Fruit fly (Drosophila melanogaster) whole organism, embryonic: ENCODE results near the gene b6.
A peak's percentile ranks its signal among the peaks of the same experiment; 100 is the strongest.

Experiments
- Awh ChIP-seq: fragments of 200-800 bp; sonication (Bioruptor generic); IDR thresholded peaks from 2 replicates; pipeline ENCODE4, ENCODE4 v1.3.6; 2022; ENCODE audit warnings: missing biosample characterization, missing genetic modification characterization
- CG11085 ChIP-seq: fragments of 200-800 bp; sonication (Bioruptor generic); IDR thresholded peaks from 2 replicates; pipeline ENCODE4 v1.3.6; 2022; ENCODE audit warnings: missing biosample characterization, missing genetic modification characterization
- CG12219 ChIP-seq: fragments of 200-800 bp; sonication (Bioruptor generic); optimal IDR thresholded peaks from 3 replicates; lab custom pipeline; 2018; ENCODE audit warnings: missing biosample characterization, mild to moderate bottlenecking, missing genetic modification characterization
- CG12769 ChIP-seq: fragments of 200-800 bp; sonication (Bioruptor generic); optimal IDR thresholded peaks from 2 replicates; lab custom pipeline; 2019; ENCODE audit warnings: missing biosample characterization, mild to moderate bottlenecking, missing genetic modification characterization, moderate library complexity
- CG1603 ChIP-seq: fragments of 200-800 bp; sonication (Bioruptor generic); optimal IDR thresholded peaks from 2 replicates; lab custom pipeline; 2019; ENCODE audit warnings: missing biosample characterization, mild to moderate bottlenecking, missing genetic modification characterization, moderate library complexity
- CG1647 ChIP-seq: fragments of 200-800 bp; sonication (Bioruptor generic); optimal IDR thresholded peaks from 3 replicates; lab custom pipeline; 2016; ENCODE audit warnings: missing biosample characterization, missing genetic modification characterization
- CG16863 ChIP-seq: fragments of 200-800 bp; sonication (Bioruptor generic); optimal IDR thresholded peaks from 3 replicates; lab custom pipeline; 2016; ENCODE audit warnings: missing biosample characterization, missing genetic modification characterization
- CG17359 ChIP-seq: fragments of 200-800 bp; sonication (Bioruptor generic); optimal IDR thresholded peaks from 3 replicates; lab custom pipeline; 2018; ENCODE audit warnings: missing biosample characterization, mild to moderate bottlenecking, missing genetic modification characterization, moderate library complexity
- CG17385 ChIP-seq: fragments of 200-800 bp; sonication (Bioruptor generic); optimal IDR thresholded peaks from 3 replicates; lab custom pipeline; 2018; ENCODE audit warnings: missing biosample characterization, mild to moderate bottlenecking, missing genetic modification characterization
- CG17612 ChIP-seq: fragments of 200-800 bp; sonication (Bioruptor generic); IDR thresholded peaks from 2 replicates; pipeline ENCODE4 v1.3.6; 2022; ENCODE audit warnings: missing biosample characterization, missing genetic modification characterization
- CG18262 ChIP-seq: fragments of 200-800 bp; optimal IDR thresholded peaks from 3 replicates; lab custom pipeline; 2019; ENCODE audit warnings: missing biosample characterization, mild to moderate bottlenecking, missing genetic modification characterization, moderate library complexity
- CG18764 ChIP-seq: fragments of 200-800 bp; sonication (Bioruptor generic); optimal IDR thresholded peaks from 3 replicates; lab custom pipeline; 2016; ENCODE audit warnings: missing biosample characterization, missing genetic modification characterization
- CG30020 ChIP-seq: fragments of 200-800 bp; optimal IDR thresholded peaks from 2 replicates; lab custom pipeline; 2019; ENCODE audit warnings: missing biosample characterization, mild to moderate bottlenecking, missing genetic modification characterization, moderate library complexity
- CG31224 ChIP-seq: fragments of 200-800 bp; sonication (Bioruptor generic); IDR thresholded peaks from 2 replicates; pipeline ENCODE4 v1.3.6; 2022; ENCODE audit warnings: missing biosample characterization, missing genetic modification characterization
- CG31388 ChIP-seq: fragments of 200-800 bp; sonication (Bioruptor generic); optimal IDR thresholded peaks from 2 replicates; lab custom pipeline; 2016; ENCODE audit warnings: missing biosample characterization, missing genetic modification characterization
- CG34422 ChIP-seq: fragments of 200-800 bp; sonication (Bioruptor generic); IDR thresholded peaks from 3 replicates; pipeline ENCODE4 v1.3.6; 2022; ENCODE audit warnings: missing biosample characterization, missing genetic modification characterization
- CG3995 ChIP-seq: fragments of 200-800 bp; sonication (Bioruptor generic); optimal IDR thresholded peaks from 3 replicates; lab custom pipeline; 2016; ENCODE audit warnings: missing biosample characterization, missing genetic modification characterization
- CG5245 ChIP-seq: fragments of 200-800 bp; sonication (Bioruptor generic); optimal IDR thresholded peaks from 3 replicates; lab custom pipeline; 2016; ENCODE audit warnings: missing biosample characterization, missing genetic modification characterization
- CG6689 ChIP-seq: fragments of 200-800 bp; sonication (Bioruptor generic); IDR thresholded peaks from 2 replicates; pipeline ENCODE4 v1.3.6; 2022; ENCODE audit warnings: missing biosample characterization, missing genetic modification characterization
- CG8924 ChIP-seq: fragments of 200-800 bp; optimal IDR thresholded peaks from 3 replicates; lab custom pipeline; 2019; ENCODE audit warnings: missing biosample characterization, mild to moderate bottlenecking, missing genetic modification characterization, moderate library complexity
- CG9437 ChIP-seq: fragments of 200-800 bp; sonication (Bioruptor generic); optimal IDR thresholded peaks from 2 replicates; lab custom pipeline; 2018; ENCODE audit warnings: missing biosample characterization, mild to moderate bottlenecking, missing genetic modification characterization
- Camta ChIP-seq: fragments of 200-800 bp; sonication (Bioruptor generic); optimal IDR thresholded peaks from 2 replicates; lab custom pipeline; 2016; ENCODE audit warnings: missing biosample characterization, missing genetic modification characterization
- Dp ChIP-seq: fragments of 200-800 bp; sonication (Bioruptor generic); optimal IDR thresholded peaks from 2 replicates; lab custom pipeline; 2018; ENCODE audit warnings: missing biosample characterization, mild to moderate bottlenecking, missing genetic modification characterization, moderate library complexity
- GATAe ChIP-seq: fragments of 200-800 bp; sonication (Bioruptor generic); conservative IDR thresholded peaks from 2 replicates; pipeline ENCODE4 v1.3.6; 2022; ENCODE audit warnings: missing biosample characterization, missing genetic modification characterization
- H15 ChIP-seq: fragments of 200-800 bp; sonication (Bioruptor generic); IDR thresholded peaks from 3 replicates; pipeline ENCODE4 v1.3.6; 2022; ENCODE audit warnings: missing biosample characterization, missing genetic modification characterization
- Hey ChIP-seq: fragments of 200-800 bp; sonication (Bioruptor generic); optimal IDR thresholded peaks from 3 replicates; lab custom pipeline; 2018; ENCODE audit warnings: missing biosample characterization, mild to moderate bottlenecking, missing genetic modification characterization
- Jarid2 ChIP-seq: fragments of 200-800 bp; sonication (Bioruptor generic); optimal IDR thresholded peaks from 3 replicates; lab custom pipeline; 2017; ENCODE audit warnings: mild to moderate bottlenecking, missing biosample characterization, missing genetic modification reagents, missing genetic modification characterization
- Myb ChIP-seq: fragments of 200-800 bp; sonication (Bioruptor generic); optimal IDR thresholded peaks from 2 replicates; lab custom pipeline; 2016; ENCODE audit warnings: missing biosample characterization, missing genetic modification characterization
- NC2α ChIP-seq: fragments of 200-800 bp; sonication (Bioruptor generic); optimal IDR thresholded peaks from 2 replicates; lab custom pipeline; 2016; ENCODE audit warnings: missing biosample characterization, missing genetic modification characterization
- NFAT ChIP-seq: fragments of 200-800 bp; sonication (Bioruptor generic); IDR thresholded peaks from 2 replicates; pipeline ENCODE4 v1.3.6; 2022; ENCODE audit warnings: missing biosample characterization, missing genetic modification characterization
- TFAM ChIP-seq: fragments of 200-800 bp; sonication (Bioruptor generic); optimal IDR thresholded peaks from 2 replicates; lab custom pipeline; 2017; ENCODE audit warnings: missing biosample characterization, missing genetic modification characterization, inconsistent platforms
- Usf ChIP-seq: fragments of 200-800 bp; sonication (Bioruptor generic); optimal IDR thresholded peaks from 2 replicates; lab custom pipeline; 2017; ENCODE audit warnings: missing genotype, missing biosample characterization, missing genetic modification characterization
- aop ChIP-seq: fragments of 200-800 bp; sonication (Bioruptor generic); IDR thresholded peaks from 2 replicates; pipeline ENCODE4 v1.3.6; 2022; ENCODE audit warnings: missing biosample characterization, missing genetic modification characterization
- ara ChIP-seq: fragments of 200-800 bp; sonication (Bioruptor generic); IDR thresholded peaks from 2 replicates; pipeline ENCODE4 v1.3.6; 2022; ENCODE audit warnings: missing biosample characterization, missing genetic modification characterization
- bbx ChIP-seq: fragments of 200-800 bp; sonication (Bioruptor generic); IDR thresholded peaks from 2 replicates; pipeline ENCODE4 v1.3.6; 2022; ENCODE audit warnings: missing biosample characterization, missing genetic modification characterization; ENCODE audit not compliant: partially characterized antibody
- bowl ChIP-seq: fragments of 200-800 bp; sonication (Bioruptor generic); IDR thresholded peaks from 2 replicates; pipeline ENCODE4 v1.3.6; 2022; ENCODE audit warnings: missing biosample characterization, missing genetic modification characterization
- chn ChIP-seq: fragments of 200-800 bp; sonication (Bioruptor generic); optimal IDR thresholded peaks from 2 replicates; lab custom pipeline; 2016; ENCODE audit warnings: missing biosample characterization, missing genetic modification characterization
- da ChIP-seq: fragments of 200-800 bp; sonication (Bioruptor generic); optimal IDR thresholded peaks from 2 replicates; lab custom pipeline; 2016; ENCODE audit warnings: missing biosample characterization, missing genetic modification characterization
- dan ChIP-seq: fragments of 200-800 bp; sonication (Bioruptor generic); IDR thresholded peaks from 2 replicates; pipeline ENCODE4 v1.3.6; 2022; ENCODE audit warnings: missing biosample characterization, missing genetic modification characterization
- dmrt99B ChIP-seq: fragments of 200-800 bp; sonication (Bioruptor generic); optimal IDR thresholded peaks from 2 replicates; lab custom pipeline; 2018; ENCODE audit warnings: missing biosample characterization, mild to moderate bottlenecking, missing genetic modification characterization, moderate library complexity
- emc ChIP-seq: fragments of 200-800 bp; sonication (Bioruptor generic); optimal IDR thresholded peaks from 2 replicates; lab custom pipeline; 2016; ENCODE audit warnings: missing biosample characterization, missing genetic modification characterization
- ems ChIP-seq: fragments of 200-800 bp; sonication (Bioruptor generic); optimal IDR thresholded peaks from 3 replicates; lab custom pipeline; 2016; ENCODE audit warnings: missing biosample characterization, missing genetic modification characterization
- eve ChIP-seq, 2 experiments: fragments of >200 bp; optimal IDR thresholded peaks; 2 replicates each; lab custom pipeline; 2017; ENCODE audit warnings: missing biosample characterization in 2 of 2, missing genetic modification characterization in 2 of 2
- mld ChIP-seq: fragments of 200-800 bp; sonication (Bioruptor generic); IDR thresholded peaks from 3 replicates; pipeline ENCODE4 v1.3.6; 2022; ENCODE audit warnings: missing biosample characterization, missing genetic modification characterization; ENCODE audit not compliant: partially characterized antibody
- pita ChIP-seq: fragments of 200-800 bp; sonication (Bioruptor generic); optimal IDR thresholded peaks from 2 replicates; lab custom pipeline; 2017; ENCODE audit warnings: missing biosample characterization, mild to moderate bottlenecking, missing genetic modification characterization
- seq ChIP-seq: fragments of 200-800 bp; sonication (Bioruptor generic); IDR thresholded peaks from 2 replicates; pipeline ENCODE4 v1.3.6; 2022; ENCODE audit warnings: missing biosample characterization, missing genetic modification characterization
- slbo ChIP-seq: fragments of 200-800 bp; sonication (Bioruptor generic); IDR thresholded peaks from 2 replicates; pipeline ENCODE4 v1.3.6; 2022; ENCODE audit warnings: missing biosample characterization, missing genetic modification characterization
- slou ChIP-seq: fragments of 200-800 bp; sonication (Bioruptor generic); optimal IDR thresholded peaks from 3 replicates; lab custom pipeline; 2016; ENCODE audit warnings: missing biosample characterization, missing genetic modification characterization
- toy ChIP-seq: fragments of 200-800 bp; sonication (Bioruptor generic); IDR thresholded peaks from 2 replicates; pipeline ENCODE4 v1.3.6; 2022; ENCODE audit warnings: missing biosample characterization, missing genetic modification characterization
- ttk ChIP-seq: fragments of 200-800 bp; sonication (Bioruptor generic); IDR thresholded peaks from 2 replicates; pipeline ENCODE4 v2.1.2; 2022; ENCODE audit warnings: missing biosample characterization, missing genetic modification characterization
- wdn ChIP-seq: fragments of 200-800 bp; sonication (Bioruptor generic); IDR thresholded peaks from 2 replicates; pipeline ENCODE4 v1.3.6; 2022; ENCODE audit warnings: missing biosample characterization, missing genetic modification characterization
- wek ChIP-seq: fragments of 200-800 bp; sonication (Bioruptor generic); optimal IDR thresholded peaks from 3 replicates; lab custom pipeline; 2018; ENCODE audit warnings: missing biosample characterization, mild to moderate bottlenecking, missing genetic modification characterization, moderate library complexity
- yki ChIP-seq: fragments of >200 bp; optimal IDR thresholded peaks from 3 replicates; lab custom pipeline; 2018

The b6 gene

dm6 chrX:1669214-1669613 is 17.2 kb upstream of the b6 start, which contains the start of the genes CG3740 and hfw (continued):
- TF ChIP-seq ara (GFP tag; lab: Robert Waterston, UW) (peak; percentile 74), slou (GFP tag; lab: Kevin White, UChicago) (peak; percentile 54), CG17612 (peak; percentile 28; the same call in 1 of the 2 replicates), seq (GFP tag; lab: Robert Waterston, UW) (peak; percentile 48; the same call in 1 of the 2 replicates), GATAe (peak; percentile 43; the same call in 1 of the 2 replicates), CG31224 (GFP tag; lab: Robert Waterston, UW) (peak; percentile 60), CG1603 (tag; lab: Kevin White, UChicago) (no peak), CG17359 (peak; percentile 63), ttk (GFP tag; lab: Robert Waterston, UW) (peak; percentile 71), CG18262 (tag; lab: Kevin White, UChicago) (no peak), chn (GFP tag; lab: Kevin White, UChicago) (peak; percentile 6), da (no peak), Jarid2 (no peak), CG12219 (no peak), CG3995 (GFP tag; lab: Kevin White, UChicago) (peak; percentile 89), Awh (peak; percentile 66), Hey (tag; lab: Kevin White, UChicago) (no peak), aop (GFP tag; lab: Robert Waterston, UW) (no peak), emc (GFP tag; lab: Kevin White, UChicago) (no peak), CG31388 (GFP tag; lab: Kevin White, UChicago) (peak; percentile 30), wek (GFP tag; lab: Kevin White, UChicago) (no peak), mld (GFP tag; lab: Robert Waterston, UW) (peak; percentile 52; the same call in 1 of the 3 replicates), yki (no peak), CG6689 (GFP tag; lab: Robert Waterston, UW) (peak; percentile 78), bowl (GFP tag; lab: Robert Waterston, UW) (no peak), toy (no peak), dan (GFP tag; lab: Robert Waterston, UW) (no peak), CG30020 (tag; lab: Kevin White, UChicago) (peak; percentile 53), H15 (GFP tag; lab: Robert Waterston, UW) (peak; percentile 57; the same call in 1 of the 3 replicates), eve (GFP tag; optimal IDR thresholded peaks at IDR 0.05; lab: Kevin White, UChicago) (no peak), NFAT (GFP tag; lab: Robert Waterston, UW) (peak; percentile 66), wdn (GFP tag; lab: Robert Waterston, UW) (peak; percentile 58), pita (no peak), CG1647 (GFP tag; lab: Kevin White, UChicago) (no peak), slbo (GFP tag; lab: Robert Waterston, UW) (peak; percentile 90), CG8924 (peak; percentile 60), Camta (no peak), bbx (GFP tag; lab: Robert Waterston, UW) (peak; percentile 82), CG17385 (peak; percentile 42), CG34422 (GFP tag; lab: Robert Waterston, UW) (peak; percentile 75; the same call in 2 of the 3 replicates), CG16863 (no peak), Dp (GFP tag; lab: Kevin White, UChicago) (peak; percentile 41), TFAM (GFP tag; lab: Kevin White, UChicago) (no peak), CG18764 (GFP tag; lab: Kevin White, UChicago) (peak; percentile 62), Myb (no peak), NC2α (GFP tag; lab: Kevin White, UChicago) (no peak), ems (GFP tag; lab: Kevin White, UChicago) (peak; percentile 49), CG5245 (GFP tag; lab: Kevin White, UChicago) (peak; percentile 33), Usf (GFP tag; lab: Kevin White, UChicago) (peak; percentile 37), CG11085 (peak; percentile 67), dmrt99B (tag; lab: Kevin White, UChicago) (no peak), CG12769 (tag; lab: Kevin White, UChicago) (no peak), CG9437 (peak; percentile 45)
